Fruit fly (Drosophila melanogaster): ENCODE results near the gene zyd.

Gene zyd

dm6 chrX:23073402-23073801, 50.7 kb downstream of the zyd start:
- TF ChIP-seq CG14655 (GFP tag; optimal IDR thresholded peaks at IDR 0.05) (no peak), Pif1A (GFP tag; optimal IDR thresholded peaks at IDR 0.05) (no peak), D1 (tag; optimal IDR thresholded peaks at IDR 0.05) (no peak), Pif1B (GFP tag; optimal IDR thresholded peaks at IDR 0.05) (no peak), Snoo (tag; optimal IDR thresholded peaks at IDR 0.05) (no peak), CG9948 (tag; optimal IDR thresholded peaks at IDR 0.05) (no peak), CG34367 (tag; optimal IDR thresholded peaks at IDR 0.05) (no peak), CG15710 (tag; optimal IDR thresholded peaks at IDR 0.05) (no peak), rn (GFP tag; IDR thresholded peaks at IDR 0.05) (no peak), CG32121 (GFP tag; IDR thresholded peaks at IDR 0.05) (no peak), Ets98B (GFP tag; IDR thresholded peaks at IDR 0.05) (no peak), CG8301 (tag; optimal IDR thresholded peaks at IDR 0.05) (no peak), CG8159 (tag; optimal IDR thresholded peaks at IDR 0.05) (no peak), CG10348 (GFP tag; IDR thresholded peaks at IDR 0.05) (no peak), gl (tag; optimal IDR thresholded peaks at IDR 0.05) (no peak), CG4496 (GFP tag; IDR thresholded peaks at IDR 0.05) (no peak)

dm6 chrX:23082407-23082905, 59.8 kb downstream of the zyd start, which contains the start of the genes CG17163 and CG17168:
TSS of gene CG17163 (minus strand) at chrX:23082709.
TSS of gene CG17168 (plus strand) at chrX:23082738.
- no peak for TF ChIP-seq CG12605 (GFP tag; IDR thresholded peaks at IDR 0.05)

dm6 chrX:23084372-23084771, 61.7 kb downstream of the zyd start, which contains the start of gene CG17169:
TSS of gene CG17169 (plus strand) at chrX:23084672.
- TF ChIP-seq CG14655 (GFP tag; optimal IDR thresholded peaks at IDR 0.05), result no peak
- TF ChIP-seq Ets98B (GFP tag; IDR thresholded peaks at IDR 0.05), result no peak
- TF ChIP-seq CG9948 (tag; optimal IDR thresholded peaks at IDR 0.05), result no peak
- no peak for TF ChIP-seq CG13204 (GFP tag; optimal IDR thresholded peaks at IDR 0.05)
- no peak for TF ChIP-seq EcR (GFP tag; optimal IDR thresholded peaks at IDR 0.05)
- no peak for TF ChIP-seq CG4496 (GFP tag; IDR thresholded peaks at IDR 0.05)
- TF ChIP-seq D1 (tag; optimal IDR thresholded peaks at IDR 0.05), result no peak
- no peak for TF ChIP-seq CG32121 (GFP tag; IDR thresholded peaks at IDR 0.05)
- no peak for TF ChIP-seq CG34367 (tag; optimal IDR thresholded peaks at IDR 0.05)
- no peak for TF ChIP-seq CG10348 (GFP tag; IDR thresholded peaks at IDR 0.05)
- no peak for TF ChIP-seq Pif1A (GFP tag; optimal IDR thresholded peaks at IDR 0.05)
- no peak for TF ChIP-seq CG8301 (tag; optimal IDR thresholded peaks at IDR 0.05)
- no peak for TF ChIP-seq gl (tag; optimal IDR thresholded peaks at IDR 0.05)
- TF ChIP-seq CG12605 (GFP tag; IDR thresholded peaks at IDR 0.05), result no peak
- TF ChIP-seq fd96Ca (GFP tag; IDR thresholded peaks at IDR 0.05), result no peak
- no peak for TF ChIP-seq CG17806 (tag; optimal IDR thresholded peaks at IDR 0.05)
- TF ChIP-seq rn (GFP tag; IDR thresholded peaks at IDR 0.05), result no peak
